Fruit fly (Drosophila melanogaster) whole organism, pupa: ENCODE results near the gene Pli.

Experiments
- CG12605 ChIP-seq: fragments of 200-800 bp; sonication (Bioruptor generic); IDR thresholded peaks from 2 replicates; pipeline ENCODE4 v1.3.6; 2022; ENCODE audit warnings: missing biosample characterization, missing genetic modification characterization
- CG13204 ChIP-seq: fragments of 200-800 bp; sonication (Bioruptor generic); optimal IDR thresholded peaks from 2 replicates; lab custom pipeline; 2018; ENCODE audit warnings: missing biosample characterization, mild to moderate bottlenecking, missing genetic modification characterization, moderate library complexity
- CG17806 ChIP-seq: fragments of 200-800 bp; sonication (Bioruptor generic); optimal IDR thresholded peaks from 2 replicates; lab custom pipeline; 2018; ENCODE audit warnings: missing biosample characterization, mild to moderate bottlenecking, missing genetic modification characterization, moderate library complexity
- CG32121 ChIP-seq: fragments of 200-800 bp; sonication (Bioruptor generic); IDR thresholded peaks from 2 replicates; pipeline ENCODE4 v1.3.6; 2022; ENCODE audit warnings: missing biosample characterization, missing genetic modification characterization
- D1 ChIP-seq: fragments of 200-800 bp; sonication (Bioruptor generic); optimal IDR thresholded peaks from 2 replicates; lab custom pipeline; 2018; ENCODE audit warnings: missing biosample characterization, mild to moderate bottlenecking, missing genetic modification characterization, moderate library complexity
- EcR ChIP-seq: fragments of 200-800 bp; sonication (Bioruptor generic); optimal IDR thresholded peaks from 3 replicates; lab custom pipeline; 2019; ENCODE audit warnings: missing biosample characterization, missing genetic modification characterization, mild to moderate bottlenecking, moderate library complexity, missing genetic modification reagents
- Pif1A ChIP-seq: fragments of 200-800 bp; sonication (Bioruptor generic); optimal IDR thresholded peaks from 3 replicates; lab custom pipeline; 2016; ENCODE audit warnings: missing biosample characterization, missing genetic modification characterization
- Snoo ChIP-seq: fragments of 200-800 bp; sonication (Bioruptor generic); optimal IDR thresholded peaks from 3 replicates; lab custom pipeline; 2017; ENCODE audit warnings: missing biosample characterization, mild to moderate bottlenecking, missing genetic modification characterization, inconsistent platforms
- fd96Ca ChIP-seq: fragments of 200-800 bp; sonication (Bioruptor generic); IDR thresholded peaks from 3 replicates; pipeline ENCODE4 v1.3.6; 2022; ENCODE audit warnings: missing biosample characterization, missing genetic modification characterization

DNA sequence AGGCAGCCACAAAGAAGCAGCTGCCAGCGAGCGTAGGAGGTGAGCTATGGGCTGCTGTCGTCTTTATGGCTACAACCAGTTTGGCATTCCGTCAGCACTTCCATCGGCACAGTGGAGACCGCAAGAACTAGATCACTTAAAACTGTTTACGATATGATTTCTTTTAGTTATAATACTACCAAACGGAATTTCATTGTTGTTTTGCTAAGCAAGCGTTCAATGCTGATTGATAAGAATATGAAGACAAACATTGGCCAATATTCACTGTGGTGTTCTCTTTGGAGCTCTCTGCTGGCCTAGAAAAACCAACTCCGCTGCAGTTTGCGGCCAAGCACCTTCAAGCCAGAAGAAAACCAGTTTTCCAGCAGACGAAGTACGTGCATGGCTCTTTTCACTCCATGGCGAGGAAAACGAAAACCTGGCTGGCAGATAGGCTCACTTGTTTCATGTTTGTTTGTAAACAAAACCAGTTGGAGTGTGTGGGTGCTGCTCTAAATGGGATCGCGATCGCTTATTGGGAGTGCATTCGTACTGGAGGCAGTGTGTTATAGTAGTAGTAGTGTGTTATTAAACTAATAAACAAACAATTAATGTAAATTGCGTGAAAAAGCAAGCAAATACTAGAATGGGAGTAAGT lies 72.2 kb downstream of the Pli start:
- TF ChIP-seq CG32121 (GFP tag; lab: Robert Waterston, UW) = peak; percentile 83
- no peak for TF ChIP-seq CG13204 (GFP tag; lab: Kevin White, UChicago)
- no peak for TF ChIP-seq D1 (tag; lab: Kevin White, UChicago)
- TF ChIP-seq CG12605 = no peak; the same call in 1 of the 2 replicates
- no peak for TF ChIP-seq Pif1A (GFP tag; lab: Kevin White, UChicago)
- TF ChIP-seq CG17806 (tag; lab: Kevin White, UChicago) = no peak
- peak; percentile 92 for TF ChIP-seq EcR (GFP tag; lab: Kevin White, UChicago)
- peak; percentile 88 for TF ChIP-seq fd96Ca (GFP tag; lab: Robert Waterston, UW)
- TF ChIP-seq Snoo (tag; lab: Kevin White, UChicago) = no peak
